Worm (Caenorhabditis elegans): ENCODE results near the gene him-3.

DNA sequence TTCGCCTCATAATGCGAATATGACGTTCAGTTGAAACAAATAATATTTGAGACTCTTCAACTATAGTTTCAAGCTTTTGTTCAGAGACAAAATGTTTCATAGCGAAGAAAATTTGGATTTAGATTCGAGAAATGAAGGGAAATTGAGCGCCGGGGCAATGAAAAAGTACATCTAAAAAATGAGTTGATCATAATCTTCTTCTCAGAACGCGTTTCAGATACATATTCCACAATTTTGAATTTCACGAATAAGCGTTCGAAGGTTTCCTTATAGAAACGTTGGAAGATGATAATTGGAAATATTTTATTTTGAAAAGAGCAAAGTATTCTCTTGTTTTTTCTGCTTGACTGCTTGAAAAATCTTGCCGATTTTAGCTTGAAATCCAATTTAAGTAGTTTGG is 7.0 kb upstream of the him-3 start, which contains the start of gene ZK381.8:
- TF ChIP-seq him-1 (tag; optimal IDR thresholded peaks at IDR 0.05) (no peak), W03F9.2 (tag; optimal IDR thresholded peaks at IDR 0.05) (no peak), dao-5 (tag; optimal IDR thresholded peaks at IDR 0.05) (no peak)

All from whole organism, L4/young adult.